3 worm cellular contexts compared by ENCODE assay signal in the genomic region with DNA sequence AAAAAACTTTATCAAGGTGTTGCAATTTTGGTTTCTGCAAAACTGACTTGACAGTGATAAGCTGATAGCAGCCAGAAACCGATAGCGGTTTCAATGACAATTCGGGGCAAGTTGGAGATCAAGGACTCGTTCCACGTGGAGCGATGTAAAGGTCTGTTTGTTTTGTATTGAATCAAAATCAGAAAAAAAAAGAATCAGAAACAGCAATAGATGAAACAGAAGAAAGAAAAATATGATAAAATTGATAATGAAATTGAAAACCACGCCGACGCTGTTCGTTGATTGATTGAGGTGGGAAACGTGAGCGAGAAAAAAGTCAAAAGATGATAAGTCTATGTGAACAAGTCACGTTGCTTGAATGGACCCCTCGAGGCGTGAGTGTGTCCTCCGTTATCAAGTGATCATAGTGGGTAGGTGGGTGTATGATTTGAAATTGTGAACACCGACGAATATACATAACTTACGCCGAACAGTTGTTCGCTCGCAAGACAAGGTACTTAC.
A peak's percentile ranks its signal among the peaks of the same experiment; 100 is the strongest.
TF ChIP-seq lines count a peak whose summit lies in the region.

No protein-coding gene starts in this region.

TF ChIP-seq in whole organism, L1 larva, 84 proteins besides CTCF, POLR2A, EP300 and RAD21 (continued from another document):
- peak; percentile 80 for TF ChIP-seq elt-2 (tag; optimal IDR thresholded peaks at IDR 0.05; lab: Kevin White, UChicago)
- TF ChIP-seq blmp-1 (tag; optimal IDR thresholded peaks at IDR 0.05; lab: Kevin White, UChicago), result peak; percentile 88
- TF ChIP-seq mdl-1 (tag; optimal IDR thresholded peaks at IDR 0.05; lab: Kevin White, UChicago), result peak in 1 of 2 experiments; percentile 30
- no peak for TF ChIP-seq alr-1 (tag; optimal IDR thresholded peaks at IDR 0.05; lab: Kevin White, UChicago; ENCODE audit: borderline replicate concordance)
- TF ChIP-seq nhr-20 (tag; optimal IDR thresholded peaks at IDR 0.05; lab: Kevin White, UChicago), result peak; percentile 56
- no peak for TF ChIP-seq lin-15B (tag; optimal IDR thresholded peaks at IDR 0.05; lab: Kevin White, UChicago)
- TF ChIP-seq irx-1 (tag; optimal IDR thresholded peaks at IDR 0.05; lab: Kevin White, UChicago), result no peak
- TF ChIP-seq isw-1 (GFP tag; IDR thresholded peaks at IDR 0.05; lab: Robert Waterston, UW), result no peak
- peak; percentile 16 for TF ChIP-seq snu-23 (GFP tag; optimal IDR thresholded peaks at IDR 0.05; lab: Kevin White, UChicago)
- no peak for TF ChIP-seq swsn-7 (tag; optimal IDR thresholded peaks at IDR 0.05; lab: Kevin White, UChicago)
- no peak for TF ChIP-seq pax-3 (tag; optimal IDR thresholded peaks at IDR 0.05; lab: Kevin White, UChicago)
- peak in 1 of 2 experiments; percentile 14 for TF ChIP-seq lin-35 (GFP tag; optimal IDR thresholded peaks at IDR 0.05; lab: Kevin White, UChicago)
- peak in 3 of 6 experiments; percentile 59 to 76 (median 68) for TF ChIP-seq elt-3 (tag; optimal IDR thresholded peaks at IDR 0.05; lab: Kevin White, UChicago)
- no peak for TF ChIP-seq dpl-1 (GFP tag; optimal IDR thresholded peaks at IDR 0.05; lab: Kevin White, UChicago)
- no peak for TF ChIP-seq nhr-19 (GFP tag; conservative IDR thresholded peaks at IDR 0.05; lab: Robert Waterston, UW)

TF ChIP-seq in whole organism, L2 larva, 48 proteins besides CTCF, POLR2A, EP300 and RAD21 (continued from another document):
- peak; percentile 59 for TF ChIP-seq sma-9 (GFP tag; optimal IDR thresholded peaks at IDR 0.05; lab: Kevin White, UChicago)
- no peak for TF ChIP-seq sma-9 (tag; optimal IDR thresholded peaks at IDR 0.05; lab: Kevin White, UChicago)
- peak; percentile 46 for TF ChIP-seq gmeb-1 (tag; optimal IDR thresholded peaks at IDR 0.05; lab: Kevin White, UChicago)
- TF ChIP-seq crh-2 (tag; optimal IDR thresholded peaks at IDR 0.05; lab: Kevin White, UChicago), result peak; percentile 64
- no peak for TF ChIP-seq unc-62 (GFP tag; optimal IDR thresholded peaks at IDR 0.05; lab: Kevin White, UChicago)
- TF ChIP-seq lin-11 (tag; optimal IDR thresholded peaks at IDR 0.05; lab: Kevin White, UChicago), result no peak
- TF ChIP-seq nhr-25 (tag; optimal IDR thresholded peaks at IDR 0.05; lab: Kevin White, UChicago), result peak; percentile 59

TF ChIP-seq in whole organism, L4 larva, 104 proteins besides CTCF, POLR2A, EP300 and RAD21 (continued from another document):
- no peak for TF ChIP-seq spr-1 (tag; optimal IDR thresholded peaks at IDR 0.05; lab: Kevin White, UChicago)
- no peak for TF ChIP-seq daf-12 (tag; optimal IDR thresholded peaks at IDR 0.05; lab: Kevin White, UChicago)
- no peak for TF ChIP-seq vab-7 (GFP tag; IDR thresholded peaks at IDR 0.05; lab: Robert Waterston, UW)
- no peak for TF ChIP-seq madf-9 (GFP tag; conservative IDR thresholded peaks at IDR 0.05; lab: Robert Waterston, UW)
- no peak for TF ChIP-seq ama-1 (optimal IDR thresholded peaks at IDR 0.05; lab: Kevin White, UChicago)
- no peak for TF ChIP-seq zfp-3 (GFP tag; conservative IDR thresholded peaks at IDR 0.05; lab: Robert Waterston, UW)
- no peak for TF ChIP-seq ztf-7 (tag; optimal IDR thresholded peaks at IDR 0.05; lab: Kevin White, UChicago)
- TF ChIP-seq R02D3.7 (tag; optimal IDR thresholded peaks at IDR 0.05; lab: Kevin White, UChicago), result no peak
- no peak for TF ChIP-seq madf-5 (GFP tag; IDR thresholded peaks at IDR 0.05; lab: Robert Waterston, UW)
- no peak for TF ChIP-seq hif-1 (tag; optimal IDR thresholded peaks at IDR 0.05; lab: Kevin White, UChicago)
- TF ChIP-seq nhr-6 (tag; optimal IDR thresholded peaks at IDR 0.05; lab: Kevin White, UChicago), result no peak
- no peak for TF ChIP-seq lim-7 (GFP tag; IDR thresholded peaks at IDR 0.05; lab: Robert Waterston, UW)
- TF ChIP-seq lir-3 (tag; optimal IDR thresholded peaks at IDR 0.05; lab: Kevin White, UChicago), result no peak
- no peak for TF ChIP-seq zip-11 (GFP tag; IDR thresholded peaks at IDR 0.05; lab: Robert Waterston, UW)
- TF ChIP-seq attf-4 (tag; optimal IDR thresholded peaks at IDR 0.05; lab: Kevin White, UChicago), result no peak
- TF ChIP-seq zfp-2 (tag; optimal IDR thresholded peaks at IDR 0.05; lab: Kevin White, UChicago), result no peak
- no peak for TF ChIP-seq F44E2.7 (GFP tag; IDR thresholded peaks at IDR 0.05; lab: Robert Waterston, UW)
- peak; percentile 3 for TF ChIP-seq T20F7.1 (GFP tag; optimal IDR thresholded peaks at IDR 0.05; lab: Kevin White, UChicago)
- TF ChIP-seq mxl-2 (GFP tag; conservative IDR thresholded peaks at IDR 0.05; lab: Robert Waterston, UW), result no peak
- TF ChIP-seq gei-8 (GFP tag; optimal IDR thresholded peaks at IDR 0.05; lab: Kevin White, UChicago), result no peak
- no peak for TF ChIP-seq fkh-10 (GFP tag; optimal IDR thresholded peaks at IDR 0.05; lab: Kevin White, UChicago)
- peak; percentile 78 for TF ChIP-seq tra-1 (GFP tag; IDR thresholded peaks at IDR 0.05; lab: Robert Waterston, UW)
- peak; percentile 64 for TF ChIP-seq nhr-28 (tag; optimal IDR thresholded peaks at IDR 0.05; lab: Kevin White, UChicago)
- TF ChIP-seq ZK337.2 (GFP tag; IDR thresholded peaks at IDR 0.05; lab: Robert Waterston, UW), result no peak
- no peak for TF ChIP-seq pha-4 (GFP tag; IDR thresholded peaks at IDR 0.05; lab: Robert Waterston, UW)
- TF ChIP-seq pha-4 (tag; optimal IDR thresholded peaks at IDR 0.05; lab: Kevin White, UChicago), result no peak
- no peak for TF ChIP-seq F49E8.2 (tag; optimal IDR thresholded peaks at IDR 0.05; lab: Kevin White, UChicago; ENCODE audit: borderline replicate concordance)
- TF ChIP-seq ceh-32 (tag; optimal IDR thresholded peaks at IDR 0.05; lab: Kevin White, UChicago; ENCODE audit: poor library complexity), result no peak
- peak; percentile 90 for TF ChIP-seq pqm-1 (tag; optimal IDR thresholded peaks at IDR 0.05; lab: Kevin White, UChicago)
- TF ChIP-seq mdt-29 (GFP tag; IDR thresholded peaks at IDR 0.05; lab: Robert Waterston, UW), result no peak
- no peak for TF ChIP-seq lin-38 (GFP tag; IDR thresholded peaks at IDR 0.05; lab: Robert Waterston, UW)
- peak; percentile 77; the same call in 1 of the 2 replicates for TF ChIP-seq ceh-20 (GFP tag; IDR thresholded peaks at IDR 0.05; lab: Robert Waterston, UW)
- TF ChIP-seq nhr-41 (GFP tag; IDR thresholded peaks at IDR 0.05; lab: Robert Waterston, UW), result no peak
- TF ChIP-seq duxl-1 (tag; optimal IDR thresholded peaks at IDR 0.05; lab: Kevin White, UChicago; ENCODE audit: poor library complexity), result no peak
- peak; percentile 28 for TF ChIP-seq dve-1 (tag; optimal IDR thresholded peaks at IDR 0.05; lab: Kevin White, UChicago; ENCODE audit: insufficient read depth)
- TF ChIP-seq dmd-9 (GFP tag; IDR thresholded peaks at IDR 0.05; lab: Robert Waterston, UW), result no peak
- no peak for TF ChIP-seq ceh-28 (tag; optimal IDR thresholded peaks at IDR 0.05; lab: Kevin White, UChicago)
- TF ChIP-seq fos-1 (tag; optimal IDR thresholded peaks at IDR 0.05; lab: Kevin White, UChicago), result no peak
- TF ChIP-seq Y105C5A.15 (GFP tag; IDR thresholded peaks at IDR 0.05; lab: Robert Waterston, UW), result no peak
- TF ChIP-seq nhr-77 (tag; optimal IDR thresholded peaks at IDR 0.05; lab: Kevin White, UChicago), result peak; percentile 14
- no peak for TF ChIP-seq ZK546.5 (tag; optimal IDR thresholded peaks at IDR 0.05; lab: Kevin White, UChicago)
- TF ChIP-seq ztf-11 (tag; optimal IDR thresholded peaks at IDR 0.05; lab: Kevin White, UChicago), result no peak
- no peak for TF ChIP-seq Y5F2A.4 (GFP tag; optimal IDR thresholded peaks at IDR 0.05; lab: Kevin White, UChicago)
- TF ChIP-seq F10B5.3 (tag; optimal IDR thresholded peaks at IDR 0.05; lab: Kevin White, UChicago), result no peak
- no peak for TF ChIP-seq ceh-82 (tag; optimal IDR thresholded peaks at IDR 0.05; lab: Kevin White, UChicago)
- peak; percentile 21 to 78 for TF ChIP-seq mdl-1 (tag; optimal IDR thresholded peaks at IDR 0.05; lab: Kevin White, UChicago)
- TF ChIP-seq nhr-25 (tag; optimal IDR thresholded peaks at IDR 0.05; lab: Kevin White, UChicago; ENCODE audit: borderline replicate concordance, insufficient read depth), result no peak
- no peak for TF ChIP-seq saeg-2 (GFP tag; IDR thresholded peaks at IDR 0.05; lab: Robert Waterston, UW)
- TF ChIP-seq nhr-42 (GFP tag; IDR thresholded peaks at IDR 0.05; lab: Robert Waterston, UW), result no peak
- no peak for TF ChIP-seq nhr-10 (tag; optimal IDR thresholded peaks at IDR 0.05; lab: Kevin White, UChicago)
- no peak for TF ChIP-seq F26F4.8 (GFP tag; conservative IDR thresholded peaks at IDR 0.05; lab: Robert Waterston, UW)
- no peak for TF ChIP-seq sdz-12 (GFP tag; optimal IDR thresholded peaks at IDR 0.05; lab: Kevin White, UChicago)
- TF ChIP-seq ctbp-1 (GFP tag; IDR thresholded peaks at IDR 0.05; lab: Robert Waterston, UW), result no peak
- no peak for TF ChIP-seq ceh-62 (tag; optimal IDR thresholded peaks at IDR 0.05; lab: Kevin White, UChicago)
- TF ChIP-seq daf-8 (GFP tag; IDR thresholded peaks at IDR 0.05; lab: Robert Waterston, UW), result no peak
- no peak for TF ChIP-seq set-16 (GFP tag; IDR thresholded peaks at IDR 0.05; lab: Robert Waterston, UW)
- TF ChIP-seq egl-43 (GFP tag; IDR thresholded peaks at IDR 0.05; lab: Robert Waterston, UW), result no peak
- no peak for TF ChIP-seq lin-1 (GFP tag; IDR thresholded peaks at IDR 0.05; lab: Robert Waterston, UW)
- TF ChIP-seq tag-97 (GFP tag; IDR thresholded peaks at IDR 0.05; lab: Robert Waterston, UW), result no peak
- no peak for TF ChIP-seq hmg-1.1 (GFP tag; IDR thresholded peaks at IDR 0.05; lab: Robert Waterston, UW)
- TF ChIP-seq lin-39 (tag; optimal IDR thresholded peaks at IDR 0.05; lab: Kevin White, UChicago), result no peak
- no peak for TF ChIP-seq arid-1 (GFP tag; conservative IDR thresholded peaks at IDR 0.05; lab: Robert Waterston, UW)
- TF ChIP-seq Y48G9A.11 (GFP tag; IDR thresholded peaks at IDR 0.05; lab: Robert Waterston, UW), result no peak
- TF ChIP-seq Y75B8A.6 (GFP tag; IDR thresholded peaks at IDR 0.05; lab: Robert Waterston, UW), result no peak
- no peak for TF ChIP-seq egl-27 (tag; optimal IDR thresholded peaks at IDR 0.05; lab: Kevin White, UChicago)
- TF ChIP-seq snpc-4 (tag; optimal IDR thresholded peaks at IDR 0.05; lab: Kevin White, UChicago), result no peak
- TF ChIP-seq ceh-44 (GFP tag; IDR thresholded peaks at IDR 0.05; lab: Robert Waterston, UW), result no peak
- no peak for TF ChIP-seq nhr-11 (tag; optimal IDR thresholded peaks at IDR 0.05; lab: Kevin White, UChicago)
- TF ChIP-seq nhr-237 (tag; optimal IDR thresholded peaks at IDR 0.05; lab: Kevin White, UChicago), result no peak
- peak; percentile 42 for TF ChIP-seq nhr-48 (tag; optimal IDR thresholded peaks at IDR 0.05; lab: Kevin White, UChicago)
- TF ChIP-seq lsy-2 (tag; optimal IDR thresholded peaks at IDR 0.05; lab: Kevin White, UChicago), result no peak
- no peak for TF ChIP-seq nhr-111 (GFP tag; optimal IDR thresholded peaks at IDR 0.05; lab: Kevin White, UChicago)
- no peak for TF ChIP-seq lin-13 (GFP tag; optimal IDR thresholded peaks at IDR 0.05; lab: Kevin White, UChicago)
- TF ChIP-seq nhr-102 (tag; optimal IDR thresholded peaks at IDR 0.05; lab: Kevin White, UChicago), result no peak
- no peak for TF ChIP-seq zag-1 (tag; optimal IDR thresholded peaks at IDR 0.05; lab: Kevin White, UChicago)
- TF ChIP-seq skn-1 (tag; optimal IDR thresholded peaks at IDR 0.05; lab: Kevin White, UChicago), result no peak
- TF ChIP-seq rbr-2 (tag; optimal IDR thresholded peaks at IDR 0.05; lab: Kevin White, UChicago), result no peak
- TF ChIP-seq aha-1 (tag; lab: Kevin White, UChicago), result no peak
- no peak for TF ChIP-seq D1046.2 (GFP tag; IDR thresholded peaks at IDR 0.05; lab: Robert Waterston, UW)
- TF ChIP-seq unc-62 (GFP tag; optimal IDR thresholded peaks at IDR 0.05 in 1 of 2; lab: Kevin White, UChicago), result peak in 1 of 2 experiments; percentile 80
- TF ChIP-seq unc-62 (tag; optimal IDR thresholded peaks at IDR 0.05; lab: Kevin White, UChicago), result no peak
- TF ChIP-seq lin-29 (GFP tag; IDR thresholded peaks at IDR 0.05; lab: Robert Waterston, UW), result no peak
- no peak for TF ChIP-seq cey-2 (tag; optimal IDR thresholded peaks at IDR 0.05; lab: Kevin White, UChicago; ENCODE audit: borderline replicate concordance, insufficient read depth)
- TF ChIP-seq aly-2 (tag; optimal IDR thresholded peaks at IDR 0.05; lab: Kevin White, UChicago), result no peak
- no peak for TF ChIP-seq mes-2 (tag; optimal IDR thresholded peaks at IDR 0.05; lab: Kevin White, UChicago; ENCODE audit: poor library complexity, severe bottlenecking)
- TF ChIP-seq snpc-1.2 (GFP tag; IDR thresholded peaks at IDR 0.05; lab: Robert Waterston, UW), result no peak
- TF ChIP-seq spr-3 (GFP tag; optimal IDR thresholded peaks at IDR 0.05; lab: Kevin White, UChicago), result no peak
- peak; percentile 31 for TF ChIP-seq mep-1 (tag; optimal IDR thresholded peaks at IDR 0.05; lab: Kevin White, UChicago)
- TF ChIP-seq ces-1 (GFP tag; optimal IDR thresholded peaks at IDR 0.05; lab: Kevin White, UChicago), result no peak
- no peak for TF ChIP-seq F37D6.2 (tag; optimal IDR thresholded peaks at IDR 0.05; lab: Kevin White, UChicago)
- no peak for TF ChIP-seq unc-130 (GFP tag; optimal IDR thresholded peaks at IDR 0.05; lab: Kevin White, UChicago)
- TF ChIP-seq T26A8.4 (GFP tag; IDR thresholded peaks at IDR 0.05; lab: Robert Waterston, UW), result no peak
- no peak for TF ChIP-seq jun-1 (tag; optimal IDR thresholded peaks at IDR 0.05; lab: Kevin White, UChicago)
